Fruit fly (Drosophila melanogaster) whole organism, wandering third instar larva: ENCODE results near the gene mldr.

Experiments
- CG32264 ChIP-seq: fragments of 200-800 bp; sonication (Bioruptor generic); optimal IDR thresholded peaks from 2 replicates; lab custom pipeline; 2016; ENCODE audit warnings: missing biosample characterization, missing genetic modification characterization
- CG9705 ChIP-seq: fragments of 200-800 bp; sonication (Bioruptor generic); optimal IDR thresholded peaks from 2 replicates; lab custom pipeline; 2018; ENCODE audit warnings: missing biosample characterization, mild to moderate bottlenecking, missing genetic modification characterization
- Dfd ChIP-seq: fragments of >200 bp; optimal IDR thresholded peaks from 2 replicates; lab custom pipeline; 2017; ENCODE audit warnings: missing biosample characterization, missing genetic modification characterization
- Dif ChIP-seq: fragments of 200-275, 200-300 bp; sonication (Bioruptor generic); optimal IDR thresholded peaks from 2 replicates; lab custom pipeline; 2018; ENCODE audit warnings: missing biosample characterization, missing genetic modification characterization; ENCODE audit not compliant: partially characterized antibody
- HLH106 ChIP-seq: fragments of 200-800 bp; optimal IDR thresholded peaks from 3 replicates; lab custom pipeline; 2019; ENCODE audit warnings: missing biosample characterization, mild to moderate bottlenecking, missing genetic modification characterization, moderate library complexity
- Hnf4 ChIP-seq: fragments of 200-800 bp; sonication (Bioruptor generic); optimal IDR thresholded peaks from 2 replicates; lab custom pipeline; 2016; ENCODE audit warnings: missing biosample characterization, mild to moderate bottlenecking, missing genetic modification characterization
- Hr78 ChIP-seq: fragments of >200 bp; optimal IDR thresholded peaks from 2 replicates; lab custom pipeline; 2017; ENCODE audit warnings: missing biosample characterization, missing genetic modification characterization
- Hr83 ChIP-seq: fragments of 200-300 bp; sonication (Bioruptor generic); optimal IDR thresholded peaks from 2 replicates; lab custom pipeline; 2016; ENCODE audit warnings: missing biosample characterization, mild to moderate bottlenecking, missing genetic modification characterization, moderate library complexity; ENCODE audit not compliant: poor library complexity, severe bottlenecking
- Jra ChIP-seq: sonication (Bioruptor generic); optimal IDR thresholded peaks from 2 replicates; lab custom pipeline; 2016; ENCODE audit warnings: missing biosample characterization, missing genetic modification characterization
- Mio ChIP-seq: sonication (Bioruptor generic); optimal IDR thresholded peaks from 2 replicates; lab custom pipeline; 2016; ENCODE audit warnings: missing biosample characterization, missing genetic modification characterization
- Myc ChIP-seq: fragments of >200 bp; optimal IDR thresholded peaks from 2 replicates; lab custom pipeline; 2017
- N ChIP-seq: fragments of >200 bp; optimal IDR thresholded peaks from 2 replicates; lab custom pipeline; 2018; ENCODE audit warnings: missing biosample characterization, missing external identifiers, missing genetic modification characterization
- Rel ChIP-seq, 2 experiments: fragments of 200-800 bp; sonication (Bioruptor generic) in 1 of 2; optimal IDR thresholded peaks; 2 replicates in 1 of 2; 3 replicates in 1 of 2; lab custom pipeline; 2016 to 2019; ENCODE audit warnings: mild to moderate bottlenecking in 2 of 2, missing biosample characterization in 2 of 2, missing genetic modification characterization in 2 of 2, moderate library complexity in 1 of 2
- Sp1 ChIP-seq: fragments of 200-800 bp; sonication (Bioruptor generic); optimal IDR thresholded peaks from 3 replicates; lab custom pipeline; 2019; ENCODE audit warnings: missing biosample characterization, mild to moderate bottlenecking, missing genetic modification characterization, moderate library complexity
- Vsx2 ChIP-seq: fragments of 200-300, 225-300 bp; sonication (Bioruptor generic); optimal IDR thresholded peaks from 2 replicates; lab custom pipeline; 2018; ENCODE audit warnings: missing biosample characterization, missing genetic modification characterization; ENCODE audit not compliant: partially characterized antibody
- br ChIP-seq: fragments of 200-800 bp; sonication (Bioruptor generic); optimal IDR thresholded peaks from 2 replicates; lab custom pipeline; 2016; ENCODE audit warnings: missing biosample characterization, missing genetic modification characterization
- brk ChIP-seq: fragments of 200-800 bp; sonication (Bioruptor generic); optimal IDR thresholded peaks from 2 replicates; lab custom pipeline; 2016; ENCODE audit warnings: missing biosample characterization, mild to moderate bottlenecking, missing genetic modification characterization
- dsf ChIP-seq: sonication (Bioruptor generic); optimal IDR thresholded peaks from 2 replicates; lab custom pipeline; 2016; ENCODE audit warnings: missing biosample characterization, missing genetic modification characterization, borderline replicate concordance
- ey ChIP-seq: fragments of 200-800 bp; sonication (Bioruptor generic); optimal IDR thresholded peaks from 2 replicates; lab custom pipeline; 2016; ENCODE audit warnings: missing biosample characterization, missing genetic modification characterization
- foxo ChIP-seq, 2 experiments: fragments of 200-800 bp; sonication (Bioruptor generic); optimal IDR thresholded peaks; 2 replicates in 1 of 2; 3 replicates in 1 of 2; lab custom pipeline; 2016 to 2017; ENCODE audit warnings: missing biosample characterization in 2 of 2, missing genetic modification characterization in 2 of 2
- fru ChIP-seq: fragments of 200-800 bp; sonication (Bioruptor generic); optimal IDR thresholded peaks from 3 replicates; lab custom pipeline; 2016; ENCODE audit warnings: missing biosample characterization, mild to moderate bottlenecking, missing genetic modification characterization
- h ChIP-seq: fragments of 200-800 bp; sonication (Bioruptor generic); optimal IDR thresholded peaks from 3 replicates; lab custom pipeline; 2016; ENCODE audit warnings: missing biosample characterization, mild to moderate bottlenecking, missing genetic modification characterization
- pan ChIP-seq: fragments of >200 bp; optimal IDR thresholded peaks from 2 replicates; lab custom pipeline; 2017
- psq ChIP-seq: fragments of 200-800 bp; sonication (Bioruptor generic); optimal IDR thresholded peaks from 3 replicates; lab custom pipeline; 2017; ENCODE audit warnings: missing biosample characterization, mild to moderate bottlenecking, missing genetic modification characterization, moderate library complexity
- rgr ChIP-seq: fragments of 200-800 bp; sonication (Bioruptor generic); optimal IDR thresholded peaks from 3 replicates; lab custom pipeline; 2016; ENCODE audit warnings: missing biosample characterization, mild to moderate bottlenecking, missing genetic modification characterization
- sage ChIP-seq: fragments of 200-800 bp; sonication (Bioruptor generic); optimal IDR thresholded peaks from 2 replicates; lab custom pipeline; 2016; ENCODE audit warnings: missing biosample characterization, mild to moderate bottlenecking, missing genetic modification characterization
- sv ChIP-seq: fragments of 200-800 bp; sonication (Bioruptor generic); optimal IDR thresholded peaks from 3 replicates; lab custom pipeline; 2016; ENCODE audit warnings: missing biosample characterization, missing genetic modification characterization
- usp ChIP-seq: fragments of >200 bp; optimal IDR thresholded peaks from 2 replicates; lab custom pipeline; 2017; ENCODE audit warnings: missing biosample characterization, missing genetic modification characterization
- woc ChIP-seq: sonication (Bioruptor generic); optimal IDR thresholded peaks from 2 replicates; lab custom pipeline; 2016; ENCODE audit warnings: missing biosample characterization, mild to moderate bottlenecking, missing genetic modification characterization

Gene mldr

dm6 chrX:6294243-6294642 is 3.1 kb downstream of the mldr start, which contains the start of gene CG15892:
Gene CG15892, minus strand, starts transcription at chrX:6294343.
- no peak for TF ChIP-seq Sp1 (GFP tag; lab: Kevin White, UChicago)
- no peak for TF ChIP-seq Hr83 (GFP tag; lab: Kevin White, UChicago)
- TF ChIP-seq Mio (GFP tag; lab: Kevin White, UChicago) = no peak
- TF ChIP-seq Hr78 (GFP tag; lab: Kevin White, UChicago) = no peak

- no peak for TF ChIP-seq br
- no peak for TF ChIP-seq sage (GFP tag; lab: Kevin White, UChicago)
- peak in 1 of 2 experiments; percentile 63 for TF ChIP-seq foxo (GFP tag; optimal IDR thresholded peaks at IDR 0.05; lab: Kevin White, UChicago)
- TF ChIP-seq Mio (GFP tag; lab: Kevin White, UChicago) = no peak
- peak; percentile 22 for TF ChIP-seq ey
- no peak for TF ChIP-seq Jra
- TF ChIP-seq h (GFP tag; lab: Kevin White, UChicago) = peak; percentile 57
- TF ChIP-seq Rel (GFP tag; optimal IDR thresholded peaks at IDR 0.05; lab: Kevin White, UChicago) = no peak
- TF ChIP-seq Rel (tag; optimal IDR thresholded peaks at IDR 0.05; lab: Kevin White, UChicago) = peak; percentile 43
- peak; percentile 99 for TF ChIP-seq Myc
- TF ChIP-seq usp (GFP tag; lab: Kevin White, UChicago) = no peak
- peak; percentile 77 for TF ChIP-seq HLH106 (tag; lab: Kevin White, UChicago)
- peak; percentile 71 for TF ChIP-seq Sp1 (GFP tag; lab: Kevin White, UChicago)
- TF ChIP-seq psq (GFP tag; lab: Kevin White, UChicago) = peak; percentile 31
- no peak for TF ChIP-seq Hr78 (GFP tag; lab: Kevin White, UChicago)
- TF ChIP-seq CG9705 (GFP tag; lab: Kevin White, UChicago) = peak; percentile 49
- peak; percentile 51 for TF ChIP-seq rgr (GFP tag; lab: Kevin White, UChicago)
- TF ChIP-seq, all 38 proteins: peak for 10
These were observed 4.0 kb downstream of the mldr start, which contains the start of the genes CG15891 and CG3815 for dm6 chrX:6295129-6295539. Gene CG15891, minus strand, starts transcription at chrX:6295345. Gene CG3815, plus strand, starts transcription at chrX:6295389.

dm6 chrX:6301052-6301451 is 9.9 kb downstream of the mldr start, which contains the start of gene CG12219:
Gene CG12219, minus strand, starts transcription at chrX:6301285.
- TF ChIP-seq woc (GFP tag; lab: Kevin White, UChicago) = no peak
- no peak for TF ChIP-seq Rel (GFP tag; optimal IDR thresholded peaks at IDR 0.05; lab: Kevin White, UChicago)
- TF ChIP-seq Rel (tag; optimal IDR thresholded peaks at IDR 0.05; lab: Kevin White, UChicago) = peak; percentile 71

- no peak for TF ChIP-seq sv (GFP tag; lab: Kevin White, UChicago)
- no peak for TF ChIP-seq N (GFP tag; lab: Kevin White, UChicago)
- no peak for TF ChIP-seq Vsx2
- TF ChIP-seq woc (GFP tag; lab: Kevin White, UChicago) = no peak
- no peak for TF ChIP-seq Hr78 (GFP tag; lab: Kevin White, UChicago)
- TF ChIP-seq fru (GFP tag; lab: Kevin White, UChicago) = no peak
- no peak for TF ChIP-seq dsf (GFP tag; lab: Kevin White, UChicago)
- no peak for TF ChIP-seq h (GFP tag; lab: Kevin White, UChicago)
These were observed 12.1 kb downstream of the mldr start for dm6 chrX:6303196-6303595.

dm6 chrX:6303675-6304074 is 12.6 kb downstream of the mldr start, which contains the start of gene CG3823:
Gene CG3823, plus strand, starts transcription at chrX:6303975.
- no peak for TF ChIP-seq brk
- TF ChIP-seq woc (GFP tag; lab: Kevin White, UChicago) = no peak
- TF ChIP-seq Dfd = no peak
- TF ChIP-seq dsf (GFP tag; lab: Kevin White, UChicago) = no peak
- no peak for TF ChIP-seq N (GFP tag; lab: Kevin White, UChicago)
- TF ChIP-seq CG32264 = no peak
- TF ChIP-seq br = no peak
- TF ChIP-seq fru (GFP tag; lab: Kevin White, UChicago) = no peak
- TF ChIP-seq pan (lab: Kevin White, UChicago) = no peak
- TF ChIP-seq Rel (GFP tag; optimal IDR thresholded peaks at IDR 0.05; lab: Kevin White, UChicago) = no peak
- TF ChIP-seq Rel (tag; optimal IDR thresholded peaks at IDR 0.05; lab: Kevin White, UChicago) = no peak
- no peak for TF ChIP-seq Dif (GFP tag; lab: Kevin White, UChicago)
- TF ChIP-seq Hnf4 (GFP tag; lab: Kevin White, UChicago) = no peak
- no peak for TF ChIP-seq Hr83 (GFP tag; lab: Kevin White, UChicago)
